Worm (Caenorhabditis elegans): ENCODE results near the gene F41G3.5.

Gene F41G3.5

ce11 chrII:6708980-6709379 is 37.5 kb upstream of the F41G3.5 start (continued):
- no peak for TF ChIP-seq dve-1 (tag; optimal IDR thresholded peaks at IDR 0.05; ENCODE audit: insufficient read depth)

ce11 chrII:6709680-6710079 is 36.8 kb upstream of the F41G3.5 start:
- TF ChIP-seq ces-1 (GFP tag; optimal IDR thresholded peaks at IDR 0.05), result peak; percentile 49
- peak; percentile 59; the same call in 1 of the 2 replicates for TF ChIP-seq ctbp-1 (GFP tag; IDR thresholded peaks at IDR 0.05)
- no peak for TF ChIP-seq ceh-44 (GFP tag; IDR thresholded peaks at IDR 0.05)
- TF ChIP-seq unc-130 (GFP tag; optimal IDR thresholded peaks at IDR 0.05), result no peak
- peak; percentile 69 for TF ChIP-seq fkh-10 (GFP tag; optimal IDR thresholded peaks at IDR 0.05)

ce11 chrII:6710596-6710995 is 35.9 kb upstream of the F41G3.5 start:
- TF ChIP-seq nhr-102 (tag; optimal IDR thresholded peaks at IDR 0.05), result no peak
- peak; percentile 74; the same call in 1 of the 2 replicates for TF ChIP-seq set-16 (GFP tag; IDR thresholded peaks at IDR 0.05)
- 0 out of 2 replicates have a peak, but pooled peaks have one; percentile 3 for TF ChIP-seq egl-43 (GFP tag; IDR thresholded peaks at IDR 0.05)
- TF ChIP-seq aha-1 (tag), result peak; percentile 11

- TF ChIP-seq skn-1 (tag; optimal IDR thresholded peaks at IDR 0.05) (no peak), mxl-3 (GFP tag; optimal IDR thresholded peaks at IDR 0.05) (peak; percentile 73), mdl-1 (tag; optimal IDR thresholded peaks at IDR 0.05) (peak in 1 of 2 experiments; percentile 27), aha-1 (tag) (peak; percentile 3), hlh-30 (tag; optimal IDR thresholded peaks at IDR 0.05; ENCODE audit: insufficient read depth) (peak; percentile 41), hlh-11 (tag; optimal IDR thresholded peaks at IDR 0.05) (peak; percentile 61), dmd-9 (GFP tag; IDR thresholded peaks at IDR 0.05) (no peak), nhr-28 (tag; optimal IDR thresholded peaks at IDR 0.05) (peak; percentile 44), gei-8 (GFP tag; optimal IDR thresholded peaks at IDR 0.05) (no peak), lsy-2 (tag; optimal IDR thresholded peaks at IDR 0.05) (peak in 1 of 2 experiments; percentile 37)
Measured at ce11 chrII:6712177-6712981, 34.1 kb upstream of the F41G3.5 start, which contains the start of the genes dpy-10 and T14B4.19. Gene dpy-10 (minus strand): TSS chrII:6712227. Gene T14B4.19 (minus strand): TSS chrII:6712931.

ce11 chrII:6713003-6713402 is 33.5 kb upstream of the F41G3.5 start:
- TF ChIP-seq aha-1 (tag) (peak; percentile 45), ztf-7 (tag; optimal IDR thresholded peaks at IDR 0.05) (no peak)

- TF ChIP-seq unc-62 (GFP tag; optimal IDR thresholded peaks at IDR 0.05 in 1 of 2) (peak in 1 of 2 experiments; percentile 61), unc-62 (tag; optimal IDR thresholded peaks at IDR 0.05) (no peak), nhr-28 (tag; optimal IDR thresholded peaks at IDR 0.05) (peak; percentile 13), spr-3 (GFP tag; optimal IDR thresholded peaks at IDR 0.05) (no peak), aha-1 (tag) (peak; percentile 42)
Measured at ce11 chrII:6713832-6714342, 32.6 kb upstream of the F41G3.5 start, which contains the start of gene dpy-2. Gene dpy-2 (plus strand): TSS chrII:6714292.

ce11 chrII:6715853-6716252 is 30.7 kb upstream of the F41G3.5 start:
- TF ChIP-seq sdz-12 (GFP tag; optimal IDR thresholded peaks at IDR 0.05), result no peak
- no peak for TF ChIP-seq daf-8 (GFP tag; IDR thresholded peaks at IDR 0.05)
- TF ChIP-seq vab-7 (GFP tag; IDR thresholded peaks at IDR 0.05), result no peak
- TF ChIP-seq snpc-4 (tag; optimal IDR thresholded peaks at IDR 0.05), result no peak
- TF ChIP-seq lin-13 (GFP tag; optimal IDR thresholded peaks at IDR 0.05), result no peak
- no peak for TF ChIP-seq ceh-82 (tag; optimal IDR thresholded peaks at IDR 0.05)
- no peak for TF ChIP-seq php-3 (GFP tag; IDR thresholded peaks at IDR 0.05)
- TF ChIP-seq ztf-7 (tag; optimal IDR thresholded peaks at IDR 0.05), result no peak

Data from whole organism, L4 larva.